Worm (Caenorhabditis elegans): ENCODE measurements around the gene cutl-26.

ce11 chrIV:719351-719750, 11.8 kb upstream of the cutl-26 start, which contains the start of gene Y55F3C.10:
- no peak for TF ChIP-seq unc-62 (GFP tag; optimal IDR thresholded peaks at IDR 0.05 in 1 of 2)
- no peak for TF ChIP-seq unc-62 (tag; optimal IDR thresholded peaks at IDR 0.05)
- no peak for TF ChIP-seq snpc-1.2 (GFP tag; IDR thresholded peaks at IDR 0.05)
- TF ChIP-seq nhr-77 (tag; optimal IDR thresholded peaks at IDR 0.05) = no peak
- TF ChIP-seq T26A8.4 (GFP tag; IDR thresholded peaks at IDR 0.05) = no peak
- no peak for TF ChIP-seq lsy-2 (tag; optimal IDR thresholded peaks at IDR 0.05)
- no peak for TF ChIP-seq Y48G9A.11 (GFP tag; IDR thresholded peaks at IDR 0.05)
- TF ChIP-seq lin-39 (tag; optimal IDR thresholded peaks at IDR 0.05) = no peak
- TF ChIP-seq aha-1 (tag) = no peak
- TF ChIP-seq unc-39 (tag; optimal IDR thresholded peaks at IDR 0.05) = no peak
- no peak for TF ChIP-seq lin-15B (tag; optimal IDR thresholded peaks at IDR 0.05)
- TF ChIP-seq mxl-3 (GFP tag; optimal IDR thresholded peaks at IDR 0.05) = no peak

Measured in whole organism, L4 larva.